Fruit fly (Drosophila melanogaster) whole organism, prepupa: Measurements from ENCODE around the gene CG33669.

Source experiments
- Blimp-1 ChIP-seq: fragments of 200-800 bp; sonication (Bioruptor generic); optimal IDR thresholded peaks from 3 replicates; lab custom pipeline; 2017; ENCODE audit warnings: missing biosample characterization, missing genetic modification characterization, mild to moderate bottlenecking, moderate library complexity, missing genetic modification reagents
- CG10631 ChIP-seq: fragments of 200-800 bp; sonication (Bioruptor generic); optimal IDR thresholded peaks from 2 replicates; lab custom pipeline; 2016; ENCODE audit warnings: missing biosample characterization, missing genetic modification characterization
- CG10669 ChIP-seq: fragments of 200-800 bp; sonication (Bioruptor generic); optimal IDR thresholded peaks from 3 replicates; lab custom pipeline; 2018; ENCODE audit warnings: missing biosample characterization, mild to moderate bottlenecking, missing genetic modification characterization, moderate library complexity
- CG11902 ChIP-seq: fragments of 200-800 bp; sonication (Bioruptor generic); optimal IDR thresholded peaks from 3 replicates; lab custom pipeline; 2016; ENCODE audit warnings: missing biosample characterization, missing genetic modification characterization
- CG15336 ChIP-seq: fragments of 200-800 bp; sonication (Bioruptor generic); IDR thresholded peaks from 2 replicates; pipeline ENCODE4 v1.3.6; 2022; ENCODE audit warnings: missing biosample characterization, missing genetic modification characterization
- CG1621 ChIP-seq: fragments of 200-800 bp; sonication (Bioruptor generic); optimal IDR thresholded peaks from 3 replicates; lab custom pipeline; 2018; ENCODE audit warnings: missing biosample characterization, mild to moderate bottlenecking, missing genetic modification characterization
- CG16779 ChIP-seq: fragments of 200-800 bp; sonication (Bioruptor generic); optimal IDR thresholded peaks from 3 replicates; lab custom pipeline; 2017; ENCODE audit warnings: missing biosample characterization, mild to moderate bottlenecking, missing genetic modification characterization
- CG3032 ChIP-seq: fragments of 200-800 bp; optimal IDR thresholded peaks from 2 replicates; lab custom pipeline; 2019; ENCODE audit warnings: missing biosample characterization, mild to moderate bottlenecking, missing genetic modification characterization, moderate library complexity
- CG31627 ChIP-seq: fragments of 200-800 bp; sonication (Bioruptor generic); optimal IDR thresholded peaks from 3 replicates; lab custom pipeline; 2016; ENCODE audit warnings: missing biosample characterization, missing genetic modification characterization
- CG32006 ChIP-seq: fragments of 200-800 bp; sonication (Bioruptor generic); optimal IDR thresholded peaks from 3 replicates; lab custom pipeline; 2017; ENCODE audit warnings: missing biosample characterization, mild to moderate bottlenecking, missing genetic modification characterization
- CG34406 ChIP-seq: fragments of 200-800 bp; sonication (Bioruptor generic); optimal IDR thresholded peaks from 3 replicates; lab custom pipeline; 2016; ENCODE audit warnings: missing biosample characterization, missing genetic modification characterization
- CG3919 ChIP-seq: fragments of 200-800 bp; sonication (Bioruptor generic); optimal IDR thresholded peaks from 3 replicates; lab custom pipeline; 2016; ENCODE audit warnings: missing biosample characterization, missing genetic modification characterization
- CG4318 ChIP-seq: fragments of 200-800 bp; sonication (Bioruptor generic); optimal IDR thresholded peaks from 3 replicates; lab custom pipeline; 2017; ENCODE audit warnings: missing biosample characterization, mild to moderate bottlenecking, missing genetic modification characterization
- CG6163 ChIP-seq: fragments of 200-800 bp; sonication (Bioruptor generic); IDR thresholded peaks from 3 replicates; pipeline ENCODE4 v1.3.6; 2022; ENCODE audit warnings: missing biosample characterization, missing genetic modification characterization
- CG6276 ChIP-seq: fragments of 200-800 bp; sonication (Bioruptor generic); optimal IDR thresholded peaks from 2 replicates; lab custom pipeline; 2017; ENCODE audit warnings: missing biosample characterization, mild to moderate bottlenecking, missing genetic modification characterization
- CG6792 ChIP-seq: fragments of 200-800 bp; sonication (Bioruptor generic); optimal IDR thresholded peaks from 3 replicates; lab custom pipeline; 2016; ENCODE audit warnings: missing biosample characterization, missing genetic modification characterization
- CG6854 ChIP-seq: fragments of 200-800 bp; sonication (Bioruptor generic); optimal IDR thresholded peaks from 2 replicates; lab custom pipeline; 2017; ENCODE audit warnings: missing biosample characterization, mild to moderate bottlenecking, missing genetic modification characterization
- CG7368 ChIP-seq: fragments of 200-800 bp; sonication (Bioruptor generic); optimal IDR thresholded peaks from 3 replicates; lab custom pipeline; 2016; ENCODE audit warnings: missing biosample characterization, missing genetic modification characterization
- CG8119 ChIP-seq: fragments of 200-800 bp; sonication (Bioruptor generic); IDR thresholded peaks from 3 replicates; pipeline ENCODE4 v1.3.6; 2022; ENCODE audit warnings: missing biosample characterization, missing genetic modification characterization
- CG8319 ChIP-seq: fragments of 200-800 bp; sonication (Bioruptor generic); optimal IDR thresholded peaks from 3 replicates; lab custom pipeline; 2016; ENCODE audit warnings: missing biosample characterization, missing genetic modification characterization
- CG8632 ChIP-seq: fragments of 200-800 bp; sonication (Bioruptor generic); optimal IDR thresholded peaks from 3 replicates; lab custom pipeline; 2016; ENCODE audit warnings: missing biosample characterization, missing genetic modification characterization
- Eip78C ChIP-seq: fragments of 200-800 bp; sonication (Bioruptor generic); peaks from one replicate; lab custom pipeline; 2016; ENCODE audit warnings: missing biosample characterization, missing genetic modification characterization
- Eip93F ChIP-seq: fragments of 200-800 bp; sonication (Bioruptor generic); optimal IDR thresholded peaks from 2 replicates; lab custom pipeline; 2016; ENCODE audit warnings: missing biosample characterization, mild to moderate bottlenecking, missing genetic modification characterization
- Ets21C ChIP-seq: fragments of 200-800 bp; sonication (Bioruptor generic); optimal IDR thresholded peaks from 3 replicates; lab custom pipeline; 2016; ENCODE audit warnings: missing biosample characterization, missing genetic modification characterization
- Ets96B ChIP-seq: fragments of 200-800 bp; optimal IDR thresholded peaks from 2 replicates; lab custom pipeline; 2019; ENCODE audit warnings: missing biosample characterization, mild to moderate bottlenecking, missing genetic modification characterization, moderate library complexity
- Gug ChIP-seq: fragments of 200-800 bp; sonication (Bioruptor generic); IDR thresholded peaks from 2 replicates; pipeline ENCODE4 v1.3.6; 2022; ENCODE audit warnings: missing biosample characterization, missing genetic modification characterization
- Hr38 ChIP-seq: sonication (Bioruptor generic); optimal IDR thresholded peaks from 2 replicates; lab custom pipeline; 2016; ENCODE audit warnings: missing biosample characterization, missing genetic modification characterization
- Hr39 ChIP-seq: fragments of 200-800 bp; sonication (Bioruptor generic); optimal IDR thresholded peaks from 2 replicates; lab custom pipeline; 2016; ENCODE audit warnings: missing biosample characterization, missing genetic modification characterization
- Hr4 ChIP-seq: fragments of 200-800 bp; sonication (Bioruptor generic); optimal IDR thresholded peaks from 3 replicates; lab custom pipeline; 2016; ENCODE audit warnings: missing biosample characterization, missing genetic modification characterization
- Lpt ChIP-seq: fragments of 200-800 bp; sonication (Bioruptor generic); optimal IDR thresholded peaks from 3 replicates; lab custom pipeline; 2016; ENCODE audit warnings: missing biosample characterization, missing genetic modification characterization
- OdsH ChIP-seq: fragments of 200-800 bp; sonication (Bioruptor generic); optimal IDR thresholded peaks from 3 replicates; lab custom pipeline; 2016; ENCODE audit warnings: missing biosample characterization, missing genetic modification characterization
- Smox ChIP-seq: fragments of 200-800 bp; sonication (Bioruptor generic); optimal IDR thresholded peaks from 3 replicates; lab custom pipeline; 2016; ENCODE audit warnings: missing biosample characterization, missing genetic modification characterization
- Sox102F ChIP-seq: fragments of 200-800 bp; sonication (Bioruptor generic); optimal IDR thresholded peaks from 2 replicates; lab custom pipeline; 2016; ENCODE audit warnings: missing biosample characterization, mild to moderate bottlenecking, missing genetic modification characterization
- Sox14 ChIP-seq: fragments of 200-800 bp; sonication (Bioruptor generic); optimal IDR thresholded peaks from 3 replicates; lab custom pipeline; 2016; ENCODE audit warnings: missing biosample characterization, missing genetic modification characterization
- Sox15 ChIP-seq: fragments of 200-800 bp; sonication (Bioruptor generic); optimal IDR thresholded peaks from 3 replicates; lab custom pipeline; 2016; ENCODE audit warnings: missing biosample characterization, missing genetic modification characterization
- achi ChIP-seq: fragments of 200-800 bp; sonication (Bioruptor generic); optimal IDR thresholded peaks from 3 replicates; lab custom pipeline; 2016; ENCODE audit warnings: missing biosample characterization, missing genetic modification characterization
- acj6 ChIP-seq: fragments of 200-800 bp; sonication (Bioruptor generic); optimal IDR thresholded peaks from 3 replicates; lab custom pipeline; 2016; ENCODE audit warnings: missing biosample characterization, missing genetic modification characterization
- cyc ChIP-seq: fragments of 200-800 bp; sonication (Bioruptor generic); optimal IDR thresholded peaks from 3 replicates; lab custom pipeline; 2016; ENCODE audit warnings: missing biosample characterization, missing genetic modification characterization
- dac ChIP-seq: fragments of 200-800 bp; sonication (Bioruptor generic); optimal IDR thresholded peaks from 2 replicates; lab custom pipeline; 2017; ENCODE audit warnings: missing biosample characterization, mild to moderate bottlenecking, missing genetic modification characterization
- dsx ChIP-seq: fragments of 200-800 bp; optimal IDR thresholded peaks from 3 replicates; lab custom pipeline; 2019; ENCODE audit warnings: missing biosample characterization, mild to moderate bottlenecking, missing genetic modification characterization, moderate library complexity; ENCODE audit not compliant: poor library complexity, severe bottlenecking
- esn ChIP-seq: fragments of 200-800 bp; sonication (Bioruptor generic); optimal IDR thresholded peaks from 2 replicates; lab custom pipeline; 2016; ENCODE audit warnings: missing biosample characterization, mild to moderate bottlenecking, missing genetic modification characterization, moderate library complexity
- fd59A ChIP-seq: fragments of 200-800 bp; sonication (Bioruptor generic); optimal IDR thresholded peaks from 2 replicates; lab custom pipeline; 2017; ENCODE audit warnings: missing biosample characterization, mild to moderate bottlenecking, missing genetic modification characterization, missing genetic modification reagents
- fkh ChIP-seq: fragments of 200-800 bp; sonication (Bioruptor generic); optimal IDR thresholded peaks from 3 replicates; lab custom pipeline; 2017; ENCODE audit warnings: missing biosample characterization, mild to moderate bottlenecking, missing genetic modification characterization, moderate library complexity
- lz ChIP-seq: fragments of 200-800 bp; sonication (Bioruptor generic); optimal IDR thresholded peaks from 3 replicates; lab custom pipeline; 2016; ENCODE audit warnings: missing biosample characterization, missing genetic modification characterization
- net ChIP-seq: fragments of 200-800 bp; sonication (Bioruptor generic); optimal IDR thresholded peaks from 3 replicates; lab custom pipeline; 2016; ENCODE audit warnings: missing biosample characterization, missing genetic modification characterization
- pdm3 ChIP-seq: fragments of 200-800 bp; sonication (Bioruptor generic); optimal IDR thresholded peaks from 3 replicates; lab custom pipeline; 2016; ENCODE audit warnings: missing biosample characterization, missing genetic modification characterization
- salr ChIP-seq, 2 experiments: fragments of 200-800 bp; sonication (Bioruptor generic); optimal IDR thresholded peaks; 3 replicates each; lab custom pipeline; 2016 to 2018; ENCODE audit warnings: missing biosample characterization in 2 of 2, missing genetic modification characterization in 2 of 2, mild to moderate bottlenecking in 1 of 2
- spab ChIP-seq: fragments of 200-800 bp; sonication (Bioruptor generic); optimal IDR thresholded peaks from 2 replicates; lab custom pipeline; 2017; ENCODE audit warnings: missing biosample characterization, mild to moderate bottlenecking, missing genetic modification characterization, missing genetic modification reagents
- ss ChIP-seq, 2 experiments: fragments of 200-800 bp; sonication (Bioruptor generic); optimal IDR thresholded peaks; 2 replicates in 1 of 2; 3 replicates in 1 of 2; lab custom pipeline; 2017 to 2018; ENCODE audit warnings: mild to moderate bottlenecking in 2 of 2, missing biosample characterization in 2 of 2, missing genetic modification characterization in 2 of 2, moderate library complexity in 1 of 2
- topi ChIP-seq: fragments of 200-800 bp; sonication (Bioruptor generic); optimal IDR thresholded peaks from 3 replicates; lab custom pipeline; 2016; ENCODE audit warnings: missing biosample characterization, missing genetic modification characterization
- vri ChIP-seq: fragments of 200-800 bp; sonication (Bioruptor generic); optimal IDR thresholded peaks from 3 replicates; lab custom pipeline; 2016; ENCODE audit warnings: missing biosample characterization, mild to moderate bottlenecking, missing genetic modification characterization

The CG33669 gene

dm6 chrX:6356748-6357397 is 43.0 kb downstream of the CG33669 start:
- TF ChIP-seq CG6792 (GFP tag; lab: Kevin White, UChicago), result peak; percentile 48
- peak; percentile 61; the same call in 1 of the 3 replicates for TF ChIP-seq CG6163 (GFP tag; lab: Robert Waterston, UW)
- no peak for TF ChIP-seq cyc (GFP tag; lab: Kevin White, UChicago)
- TF ChIP-seq CG8119 (GFP tag; lab: Robert Waterston, UW), result peak; percentile 68
- no peak for TF ChIP-seq dsx (GFP tag; lab: Kevin White, UChicago)
- no peak for TF ChIP-seq fd59A (GFP tag; lab: Kevin White, UChicago)
- TF ChIP-seq CG16779, result no peak
- TF ChIP-seq Smox (GFP tag; lab: Kevin White, UChicago), result peak; percentile 4
- peak; percentile 16 for TF ChIP-seq vri (GFP tag; lab: Kevin White, UChicago)
- no peak for TF ChIP-seq Eip93F
- no peak for TF ChIP-seq Sox102F (GFP tag; lab: Kevin White, UChicago)
- no peak for TF ChIP-seq net (GFP tag; lab: Kevin White, UChicago)
- no peak for TF ChIP-seq CG6854 (GFP tag; lab: Kevin White, UChicago)
- TF ChIP-seq CG10631 (GFP tag; lab: Kevin White, UChicago), result peak; percentile 47
- TF ChIP-seq CG7368 (GFP tag; lab: Kevin White, UChicago), result peak; percentile 24
- TF ChIP-seq OdsH (GFP tag; lab: Kevin White, UChicago), result peak; percentile 55
- TF ChIP-seq Sox15 (GFP tag; lab: Kevin White, UChicago), result peak; percentile 30
- TF ChIP-seq salr (GFP tag; optimal IDR thresholded peaks at IDR 0.05; lab: Kevin White, UChicago), result peak in 1 of 2 experiments; percentile 41
- peak; percentile 23 for TF ChIP-seq CG11902 (GFP tag; lab: Kevin White, UChicago)
- peak in 1 of 2 experiments; percentile 6 for TF ChIP-seq ss (GFP tag; optimal IDR thresholded peaks at IDR 0.05; lab: Kevin White, UChicago)
- TF ChIP-seq acj6, result peak; percentile 43
- TF ChIP-seq Ets21C (GFP tag; lab: Kevin White, UChicago), result no peak
- TF ChIP-seq achi (GFP tag; lab: Kevin White, UChicago), result peak; percentile 57
- TF ChIP-seq Ets96B, result peak; percentile 13
- peak; percentile 26 for TF ChIP-seq Sox14
- peak; percentile 43 for TF ChIP-seq pdm3 (GFP tag; lab: Kevin White, UChicago)
- peak; percentile 44 for TF ChIP-seq CG3919 (GFP tag; lab: Kevin White, UChicago)
- TF ChIP-seq topi, result peak; percentile 16
- TF ChIP-seq Hr39 (GFP tag; lab: Kevin White, UChicago), result no peak
- no peak for TF ChIP-seq Hr38
- TF ChIP-seq CG4318 (GFP tag; lab: Kevin White, UChicago), result peak; percentile 72
- peak; percentile 10 for TF ChIP-seq CG10669 (GFP tag; lab: Kevin White, UChicago)
- peak; percentile 3 for TF ChIP-seq lz (GFP tag; lab: Kevin White, UChicago)
- TF ChIP-seq CG6276 (GFP tag; lab: Kevin White, UChicago), result peak; percentile 61
- TF ChIP-seq CG31627 (GFP tag; lab: Kevin White, UChicago), result peak; percentile 13
- TF ChIP-seq Eip78C (GFP tag; lab: Kevin White, UChicago), result peak; percentile 86
- TF ChIP-seq Blimp-1 (GFP tag; lab: Kevin White, UChicago), result no peak
- peak; percentile 45 for TF ChIP-seq Lpt (GFP tag; lab: Kevin White, UChicago)
- TF ChIP-seq CG8319 (GFP tag; lab: Kevin White, UChicago), result peak; percentile 18
- TF ChIP-seq spab (GFP tag; lab: Kevin White, UChicago), result no peak
- TF ChIP-seq CG8632 (GFP tag; lab: Kevin White, UChicago), result peak; percentile 32
- TF ChIP-seq CG1621 (tag; lab: Kevin White, UChicago), result no peak
- no peak for TF ChIP-seq fkh (GFP tag; lab: Kevin White, UChicago)
- TF ChIP-seq Gug (GFP tag; lab: Robert Waterston, UW), result peak; percentile 33; the same call in 1 of the 2 replicates
- TF ChIP-seq CG3032 (tag; lab: Kevin White, UChicago), result no peak
- TF ChIP-seq esn (GFP tag; lab: Kevin White, UChicago), result peak; percentile 46
- TF ChIP-seq CG32006, result peak; percentile 81
- TF ChIP-seq CG34406, result peak; percentile 28
- peak; percentile 73 for TF ChIP-seq CG15336
- peak; percentile 40 for TF ChIP-seq dac (GFP tag; lab: Kevin White, UChicago)
- TF ChIP-seq Hr4 (GFP tag; lab: Kevin White, UChicago), result peak; percentile 63
